Worm (Caenorhabditis elegans) whole organism, L2 larva: ENCODE data around the gene E04F6.8.

ENCODE experiments used
- C34F6.9 ChIP-seq: fragments of 150-350 bp; optimal IDR thresholded peaks from 2 replicates; lab custom pipeline; 2014; ENCODE audit warnings: missing biosample characterization, missing genetic modification characterization
- F13H6.1 ChIP-seq: sonication (generic microtip); optimal IDR thresholded peaks from 2 replicates; lab custom pipeline; 2016; ENCODE audit warnings: missing genetic modification characterization, missing compliant biosample characterization
- Y55F3AM.14 ChIP-seq: fragments of 200-800 bp; sonication (Bioruptor generic); optimal IDR thresholded peaks from 2 replicates; lab custom pipeline; 2018; ENCODE audit warnings: mild to moderate bottlenecking, missing genetic modification characterization, missing compliant biosample characterization
- alr-1 ChIP-seq: fragments of 150-350 bp; optimal IDR thresholded peaks from 2 replicates; lab custom pipeline; 2014; ENCODE audit warnings: missing biosample characterization, missing genetic modification characterization
- aly-2 ChIP-seq: fragments of 150-350 bp; optimal IDR thresholded peaks from 2 replicates; lab custom pipeline; 2014; ENCODE audit warnings: missing biosample characterization, missing genetic modification characterization
- blmp-1 ChIP-seq: sonication (generic microtip); optimal IDR thresholded peaks from 2 replicates; lab custom pipeline; 2017; ENCODE audit warnings: missing genetic modification characterization, mild to moderate bottlenecking, missing compliant biosample characterization, antibody characterized with exemption, moderate library complexity; ENCODE audit not compliant: insufficient read depth
- crh-2 ChIP-seq: sonication (generic microtip); optimal IDR thresholded peaks from 2 replicates; lab custom pipeline; 2017; ENCODE audit warnings: missing biosample characterization, missing genetic modification characterization
- dmd-4 ChIP-seq: sonication (generic microtip); optimal IDR thresholded peaks from 2 replicates; lab custom pipeline; 2017; ENCODE audit warnings: missing biosample characterization, missing genetic modification characterization
- egl-27 ChIP-seq: sonication (generic microtip); optimal IDR thresholded peaks from 3 replicates; lab custom pipeline; 2017; ENCODE audit warnings: missing biosample characterization, missing genetic modification reagents, missing genetic modification characterization
- elt-1 ChIP-seq: fragments of 150-350 bp; optimal IDR thresholded peaks from 2 replicates; lab custom pipeline; 2014; ENCODE audit warnings: missing biosample characterization, missing genetic modification characterization
- fos-1 ChIP-seq: fragments of 150-350 bp; optimal IDR thresholded peaks from 2 replicates; lab custom pipeline; 2014; ENCODE audit warnings: missing biosample characterization, missing genetic modification characterization
- gmeb-1 ChIP-seq: fragments of 150-350 bp; optimal IDR thresholded peaks from 2 replicates; lab custom pipeline; 2014; ENCODE audit warnings: missing biosample characterization, missing genetic modification characterization
- lin-11 ChIP-seq: fragments of 150-350 bp; sonication (generic microtip); optimal IDR thresholded peaks from 2 replicates; lab custom pipeline; 2014; ENCODE audit warnings: missing biosample characterization, missing genetic modification characterization, inconsistent platforms, mixed read lengths
- lin-13 ChIP-seq: fragments of 150-350 bp; optimal IDR thresholded peaks from 2 replicates; lab custom pipeline; 2014; ENCODE audit warnings: missing biosample characterization, missing genetic modification reagents, missing genetic modification characterization
- lin-39 ChIP-seq: fragments of 150-350 bp; optimal IDR thresholded peaks from 2 replicates; lab custom pipeline; 2014; ENCODE audit warnings: missing biosample characterization, missing genetic modification reagents, missing genetic modification characterization
- lsy-2 ChIP-seq, 2 experiments: fragments of 150-350 bp in 1 of 2; sonication (generic microtip) in 1 of 2; optimal IDR thresholded peaks; 2 replicates each; lab custom pipeline; 2014 to 2017; ENCODE audit warnings: missing biosample characterization in 2 of 2, missing genetic modification characterization in 2 of 2
- mab-5 ChIP-seq: fragments of 150-350 bp; optimal IDR thresholded peaks from 2 replicates; lab custom pipeline; 2014; ENCODE audit warnings: missing biosample characterization, missing genetic modification characterization
- mbf-1 ChIP-seq: sonication (generic microtip); optimal IDR thresholded peaks from 2 replicates; lab custom pipeline; 2017; ENCODE audit warnings: missing biosample characterization, missing genetic modification characterization
- mdl-1 ChIP-seq, 2 experiments: fragments of 150-350 bp in 1 of 2; sonication (generic microtip) in 1 of 2; optimal IDR thresholded peaks; 2 replicates each; lab custom pipeline; 2017; ENCODE audit warnings: missing biosample characterization in 2 of 2, missing genetic modification characterization in 2 of 2
- nhr-10 ChIP-seq: sonication (generic microtip); optimal IDR thresholded peaks from 2 replicates; lab custom pipeline; 2017; ENCODE audit warnings: missing biosample characterization, missing genetic modification characterization
- nhr-11 ChIP-seq: fragments of 150-350 bp; optimal IDR thresholded peaks from 2 replicates; lab custom pipeline; 2014; ENCODE audit warnings: missing biosample characterization, missing genetic modification characterization
- nhr-129 ChIP-seq: fragments of 150-350 bp; optimal IDR thresholded peaks from 2 replicates; lab custom pipeline; 2014; ENCODE audit warnings: missing biosample characterization, missing genetic modification characterization
- nhr-21 ChIP-seq: fragments of 150-350 bp; optimal IDR thresholded peaks from 2 replicates; lab custom pipeline; 2014; ENCODE audit warnings: missing biosample characterization, missing genetic modification characterization
- nhr-23 ChIP-seq: fragments of 150-350 bp; optimal IDR thresholded peaks from 2 replicates; lab custom pipeline; 2014; ENCODE audit warnings: missing biosample characterization, missing genetic modification reagents, missing genetic modification characterization
- nhr-237 ChIP-seq: fragments of 150-350 bp; optimal IDR thresholded peaks from 2 replicates; lab custom pipeline; 2014; ENCODE audit warnings: missing biosample characterization, missing genetic modification characterization
- nhr-25 ChIP-seq: fragments of 150-350 bp; sonication (generic microtip); optimal IDR thresholded peaks from 3 replicates; lab custom pipeline; 2014; ENCODE audit warnings: missing biosample characterization, missing genetic modification characterization
- peb-1 ChIP-seq: fragments of 150-350 bp; optimal IDR thresholded peaks from 2 replicates; lab custom pipeline; 2014; ENCODE audit warnings: missing biosample characterization, missing genetic modification characterization
- sem-4 ChIP-seq: fragments of 150-350 bp; optimal IDR thresholded peaks from 2 replicates; lab custom pipeline; 2014; ENCODE audit warnings: missing biosample characterization, missing genetic modification reagents, missing genetic modification characterization
- skn-1 ChIP-seq: sonication (generic microtip); optimal IDR thresholded peaks from 2 replicates; lab custom pipeline; 2017; ENCODE audit warnings: missing biosample characterization, missing genetic modification characterization
- sma-9 ChIP-seq, 2 experiments: fragments of 150-350 bp in 1 of 2; sonication (generic microtip) in 1 of 2; optimal IDR thresholded peaks; 2 replicates each; lab custom pipeline; 2014 to 2016; ENCODE audit warnings: missing genetic modification characterization in 2 of 2, mild to moderate bottlenecking in 1 of 2, missing biosample characterization in 1 of 2, missing compliant biosample characterization in 1 of 2, missing genetic modification reagents in 1 of 2, moderate library complexity in 1 of 2
- snpc-4 ChIP-seq: fragments of 150-350 bp; optimal IDR thresholded peaks from 2 replicates; lab custom pipeline; 2014; ENCODE audit warnings: missing biosample characterization, missing genetic modification characterization
- unc-55 ChIP-seq: fragments of 150-350 bp; sonication (generic microtip); optimal IDR thresholded peaks from 3 replicates; lab custom pipeline; 2014; ENCODE audit warnings: missing biosample characterization, missing genetic modification reagents, missing genetic modification characterization
- unc-62 ChIP-seq: fragments of 150-350 bp; optimal IDR thresholded peaks from 2 replicates; lab custom pipeline; 2014; ENCODE audit warnings: missing biosample characterization, missing genetic modification reagents, missing genetic modification characterization
- ztf-1 ChIP-seq: fragments of 200-800 bp; sonication (Bioruptor generic); conservative IDR thresholded peaks from 2 replicates; pipeline ENCODE4 v1.3.6; 2022; ENCODE audit warnings: missing genetic modification characterization, missing compliant biosample characterization

Gene E04F6.8

ce11 chrII:7182630-7183029, 28.6 kb downstream of the E04F6.8 start:
- peak; percentile 31 for TF ChIP-seq crh-2 (tag; lab: Kevin White, UChicago)
- no peak for TF ChIP-seq lin-13 (GFP tag; lab: Kevin White, UChicago)
- no peak for TF ChIP-seq lin-39 (tag; lab: Kevin White, UChicago)
- no peak for TF ChIP-seq skn-1
- TF ChIP-seq mdl-1 (tag; optimal IDR thresholded peaks at IDR 0.05; lab: Kevin White, UChicago), result no peak
- TF ChIP-seq unc-62, result no peak
- peak; percentile 50 for TF ChIP-seq unc-55 (GFP tag; lab: Kevin White, UChicago)
- TF ChIP-seq nhr-11 (tag; lab: Kevin White, UChicago), result no peak
- TF ChIP-seq ztf-1 (GFP tag; lab: Robert Waterston, UW), result no peak
- no peak for TF ChIP-seq egl-27 (tag; lab: Kevin White, UChicago)
- TF ChIP-seq fos-1 (tag; lab: Kevin White, UChicago), result no peak
- no peak for TF ChIP-seq sma-9 (GFP tag; optimal IDR thresholded peaks at IDR 0.05; lab: Kevin White, UChicago)
- no peak for TF ChIP-seq sma-9 (tag; optimal IDR thresholded peaks at IDR 0.05; lab: Kevin White, UChicago)
- peak; percentile 31 for TF ChIP-seq lin-11 (tag; lab: Kevin White, UChicago)
- no peak for TF ChIP-seq alr-1 (tag; lab: Kevin White, UChicago)
- TF ChIP-seq nhr-25, result no peak
- TF ChIP-seq F13H6.1 (tag; lab: Kevin White, UChicago), result peak; percentile 18
- TF ChIP-seq lsy-2 (tag; optimal IDR thresholded peaks at IDR 0.05; lab: Kevin White, UChicago), result peak in 1 of 2 experiments; percentile 40
- TF ChIP-seq nhr-10 (tag; lab: Kevin White, UChicago), result no peak
- TF ChIP-seq blmp-1 (tag; lab: Kevin White, UChicago), result no peak
- peak; percentile 12 for TF ChIP-seq nhr-129 (tag; lab: Kevin White, UChicago)
- no peak for TF ChIP-seq sem-4 (tag; lab: Kevin White, UChicago)
- TF ChIP-seq C34F6.9 (tag; lab: Kevin White, UChicago), result peak; percentile 64
- no peak for TF ChIP-seq nhr-237 (tag; lab: Kevin White, UChicago)

- TF ChIP-seq C34F6.9 (tag; lab: Kevin White, UChicago) (peak; percentile 0), peb-1 (no peak), aly-2 (no peak), dmd-4 (tag; lab: Kevin White, UChicago) (no peak)
Measured at ce11 chrII:7176108-7176507, 35.1 kb downstream of the E04F6.8 start.

- TF ChIP-seq unc-55 (GFP tag; lab: Kevin White, UChicago) (no peak), snpc-4 (no peak), gmeb-1 (tag; lab: Kevin White, UChicago) (no peak), egl-27 (tag; lab: Kevin White, UChicago) (no peak), mab-5 (tag; lab: Kevin White, UChicago) (no peak), Y55F3AM.14 (GFP tag; lab: Kevin White, UChicago) (no peak), lin-13 (GFP tag; lab: Kevin White, UChicago) (no peak), sem-4 (tag; lab: Kevin White, UChicago) (no peak), sma-9 (GFP tag; optimal IDR thresholded peaks at IDR 0.05; lab: Kevin White, UChicago) (no peak), sma-9 (tag; optimal IDR thresholded peaks at IDR 0.05; lab: Kevin White, UChicago) (no peak)
Measured at ce11 chrII:7174843-7175242, 36.3 kb downstream of the E04F6.8 start, which contains the start of gene glc-4. Gene glc-4, minus strand, starts transcription at chrII:7174943.

- TF ChIP-seq mbf-1 (tag; lab: Kevin White, UChicago) (no peak), nhr-25 (no peak), mab-5 (tag; lab: Kevin White, UChicago) (no peak), Y55F3AM.14 (GFP tag; lab: Kevin White, UChicago) (no peak), elt-1 (tag; lab: Kevin White, UChicago) (no peak), crh-2 (tag; lab: Kevin White, UChicago) (no peak), nhr-23 (tag; lab: Kevin White, UChicago) (no peak), lin-13 (GFP tag; lab: Kevin White, UChicago) (no peak), nhr-21 (tag; lab: Kevin White, UChicago) (no peak), nhr-11 (tag; lab: Kevin White, UChicago) (no peak)
- TF ChIP-seq, all 48 proteins: peak for 0
Measured at ce11 chrII:7171305-7171998, 39.7 kb downstream of the E04F6.8 start, which contains the start of gene dyf-13. Gene dyf-13, minus strand, starts transcription at chrII:7171355.
